Worm (Caenorhabditis elegans) whole organism, L1 larva: ENCODE measurements around the gene Y69H2.3.

Experiments
- Y116A8C.19 ChIP-seq: sonication (generic microtip); optimal IDR thresholded peaks from 2 replicates; lab custom pipeline; 2016; ENCODE audit warnings: missing compliant biosample characterization, missing genetic modification characterization, borderline replicate concordance
- efl-1 ChIP-seq, 4 experiments: fragments of 150-350 bp; optimal IDR thresholded peaks in 3 of 4; peaks in 1 of 4; 1 replicate in 1 of 4; 2 replicates in 3 of 4; lab custom pipeline; 2014; ENCODE audit warnings: missing biosample characterization in 2 of 4, missing genetic modification characterization in 2 of 4, missing genetic modification reagents in 2 of 4
- egl-27 ChIP-seq, 2 experiments: fragments of 150-350 bp in 1 of 2; sonication (generic microtip); optimal IDR thresholded peaks; 3 replicates each; lab custom pipeline; 2017 to 2018; ENCODE audit warnings: missing biosample characterization in 2 of 2, missing genetic modification characterization in 2 of 2, missing genetic modification reagents in 2 of 2
- jun-1 ChIP-seq: fragments of 150-350 bp; optimal IDR thresholded peaks from 2 replicates; lab custom pipeline; 2014; ENCODE audit warnings: missing biosample characterization, missing genetic modification reagents, missing genetic modification characterization
- lin-13 ChIP-seq: fragments of 150-350 bp; optimal IDR thresholded peaks from 2 replicates; lab custom pipeline; 2014; ENCODE audit warnings: missing biosample characterization, missing genetic modification reagents, missing genetic modification characterization
- lin-39 ChIP-seq: fragments of 150-350 bp; optimal IDR thresholded peaks from 2 replicates; lab custom pipeline; 2014; ENCODE audit warnings: missing biosample characterization, missing genetic modification reagents, missing genetic modification characterization
- skn-1 ChIP-seq: fragments of 150-350 bp; optimal IDR thresholded peaks from 2 replicates; lab custom pipeline; 2014; ENCODE audit warnings: missing biosample characterization, missing genetic modification characterization
- unc-130 ChIP-seq: fragments of 150-350 bp; optimal IDR thresholded peaks from 2 replicates; lab custom pipeline; 2017; ENCODE audit warnings: missing biosample characterization, missing genetic modification characterization, inconsistent platforms
- zip-4 ChIP-seq: fragments of 200-800 bp; sonication (Bioruptor generic); optimal IDR thresholded peaks from 2 replicates; lab custom pipeline; 2018; ENCODE audit warnings: mild to moderate bottlenecking, missing genetic modification characterization, moderate library complexity, missing compliant biosample characterization

DNA sequence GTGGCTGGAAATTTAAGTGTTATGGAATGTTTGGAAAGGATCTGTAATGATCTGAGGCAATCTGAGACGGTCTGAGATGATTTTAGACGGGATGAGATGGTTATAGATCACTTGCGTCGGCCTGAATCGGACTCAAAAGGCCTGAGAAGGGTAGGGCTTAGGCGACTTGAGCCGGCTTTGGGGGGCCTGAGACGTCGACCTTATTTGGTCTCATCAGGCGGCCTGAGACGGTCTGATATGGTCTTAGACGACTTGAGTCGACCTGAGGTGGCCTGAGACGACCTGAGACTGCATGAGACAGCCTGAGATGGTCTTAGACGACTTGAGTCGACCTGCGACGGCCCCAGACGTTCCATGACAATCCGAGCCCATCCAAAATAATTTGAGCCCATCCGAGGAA, 7.6 kb downstream of the Y69H2.3 start:
- TF ChIP-seq egl-27 (tag; optimal IDR thresholded peaks at IDR 0.05; lab: Kevin White, UChicago) (no peak), jun-1 (no peak), efl-1 (optimal IDR thresholded peaks at IDR 0.05; lab: Kevin White, UChicago) (no peak), efl-1 (GFP tag; optimal IDR thresholded peaks at IDR 0.05 in 1 of 2; lab: Kevin White, UChicago) (no peak), lin-13 (GFP tag; lab: Kevin White, UChicago) (no peak), Y116A8C.19 (tag; lab: Kevin White, UChicago) (no peak), zip-4 (no peak), unc-130 (tag; lab: Kevin White, UChicago) (no peak), lin-39 (tag; lab: Kevin White, UChicago) (no peak), skn-1 (tag; lab: Kevin White, UChicago) (no peak)
